Fruit fly (Drosophila melanogaster): ENCODE measurements around the gene Act5C.
A peak's percentile ranks its signal among the peaks of the same experiment; 100 is the strongest.

The Act5C gene

DNA sequence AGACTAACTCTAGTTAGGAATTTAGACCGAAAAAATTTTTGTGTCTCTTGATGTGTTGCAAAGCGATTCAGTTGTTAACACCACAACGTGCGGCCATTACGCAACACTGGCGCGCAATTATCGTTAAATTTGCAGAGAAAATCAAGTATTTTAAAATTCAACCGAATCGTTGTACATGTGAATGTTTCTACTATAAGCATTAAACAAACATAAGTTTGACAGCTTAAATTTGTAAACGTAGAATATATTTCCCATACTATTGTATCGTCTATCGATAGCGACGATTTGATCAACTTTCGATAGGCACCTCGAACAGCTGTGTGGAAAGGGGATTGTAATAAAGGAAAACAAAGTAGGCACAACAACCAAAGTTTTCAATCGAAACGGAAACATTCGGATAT lies 21.1 kb upstream of the Act5C start, which contains the start of the genes Usp30 and CG16721 (continued):
- no peak for TF ChIP-seq CG16779 (GFP tag; IDR thresholded peaks at IDR 0.05)
- peak; percentile 29 for TF ChIP-seq CG7556 (GFP tag; optimal IDR thresholded peaks at IDR 0.05)
- TF ChIP-seq CG8290 (GFP tag; optimal IDR thresholded peaks at IDR 0.05): peak; percentile 77
- peak in 1 of 2 experiments; percentile 42 for TF ChIP-seq CG8290 (tag; optimal IDR thresholded peaks at IDR 0.05)
- TF ChIP-seq az2 (GFP tag; optimal IDR thresholded peaks at IDR 0.05): peak; percentile 6
- no peak for TF ChIP-seq CG32772 (GFP tag; IDR thresholded peaks at IDR 0.05)
- peak; percentile 79 for TF ChIP-seq unc-4 (GFP tag; IDR thresholded peaks at IDR 0.05; ENCODE audit: partially characterized antibody)
- TF ChIP-seq Nf-YB (GFP tag; optimal IDR thresholded peaks at IDR 0.05): peak; percentile 1
- peak; percentile 20 for TF ChIP-seq CG3995 (GFP tag; optimal IDR thresholded peaks at IDR 0.05)
- TF ChIP-seq ab (GFP tag; optimal IDR thresholded peaks at IDR 0.05): no peak
- peak; percentile 31 for TF ChIP-seq pum (GFP tag; optimal IDR thresholded peaks at IDR 0.05)
- TF ChIP-seq hkb (optimal IDR thresholded peaks at IDR 0.05): no peak
- TF ChIP-seq hkb (GFP tag; IDR thresholded peaks at IDR 0.05): 0 out of 2 replicates have a peak, but pooled peaks have one; percentile 15
- TF ChIP-seq Xbp1 (GFP tag; optimal IDR thresholded peaks at IDR 0.05): peak; percentile 40
- TF ChIP-seq CG34224 (GFP tag; IDR thresholded peaks at IDR 0.05; ENCODE audit: partially characterized antibody): peak; percentile 87
- TF ChIP-seq Sin3A (optimal IDR thresholded peaks at IDR 0.05): peak; percentile 60
- peak; percentile 66 for TF ChIP-seq bbx (GFP tag; IDR thresholded peaks at IDR 0.05; ENCODE audit: partially characterized antibody)
- peak; percentile 40 for TF ChIP-seq CG16863 (GFP tag; optimal IDR thresholded peaks at IDR 0.05)
- TF ChIP-seq zen (tag; optimal IDR thresholded peaks at IDR 0.05): peak; percentile 26
- peak; percentile 42 for TF ChIP-seq ind (GFP tag; optimal IDR thresholded peaks at IDR 0.05)
- peak; percentile 40 for TF ChIP-seq CG3281 (GFP tag; optimal IDR thresholded peaks at IDR 0.05)
- peak; percentile 75 for TF ChIP-seq Bgb (GFP tag; IDR thresholded peaks at IDR 0.05; ENCODE audit: partially characterized antibody)
- peak; percentile 9 for TF ChIP-seq CG1792 (GFP tag; optimal IDR thresholded peaks at IDR 0.05)
- TF ChIP-seq CG7372 (GFP tag; IDR thresholded peaks at IDR 0.05): no peak
- TF ChIP-seq mam (GFP tag; optimal IDR thresholded peaks at IDR 0.05): peak; percentile 72
- no peak for TF ChIP-seq Trl (optimal IDR thresholded peaks at IDR 0.05)
- TF ChIP-seq Trl (GFP tag; optimal IDR thresholded peaks at IDR 0.05): peak; percentile 51
- peak; percentile 75 for TF ChIP-seq CG16813 (GFP tag; IDR thresholded peaks at IDR 0.05; ENCODE audit: partially characterized antibody)
- peak; percentile 1 for TF ChIP-seq CG12219 (GFP tag; optimal IDR thresholded peaks at IDR 0.05)

DNA sequence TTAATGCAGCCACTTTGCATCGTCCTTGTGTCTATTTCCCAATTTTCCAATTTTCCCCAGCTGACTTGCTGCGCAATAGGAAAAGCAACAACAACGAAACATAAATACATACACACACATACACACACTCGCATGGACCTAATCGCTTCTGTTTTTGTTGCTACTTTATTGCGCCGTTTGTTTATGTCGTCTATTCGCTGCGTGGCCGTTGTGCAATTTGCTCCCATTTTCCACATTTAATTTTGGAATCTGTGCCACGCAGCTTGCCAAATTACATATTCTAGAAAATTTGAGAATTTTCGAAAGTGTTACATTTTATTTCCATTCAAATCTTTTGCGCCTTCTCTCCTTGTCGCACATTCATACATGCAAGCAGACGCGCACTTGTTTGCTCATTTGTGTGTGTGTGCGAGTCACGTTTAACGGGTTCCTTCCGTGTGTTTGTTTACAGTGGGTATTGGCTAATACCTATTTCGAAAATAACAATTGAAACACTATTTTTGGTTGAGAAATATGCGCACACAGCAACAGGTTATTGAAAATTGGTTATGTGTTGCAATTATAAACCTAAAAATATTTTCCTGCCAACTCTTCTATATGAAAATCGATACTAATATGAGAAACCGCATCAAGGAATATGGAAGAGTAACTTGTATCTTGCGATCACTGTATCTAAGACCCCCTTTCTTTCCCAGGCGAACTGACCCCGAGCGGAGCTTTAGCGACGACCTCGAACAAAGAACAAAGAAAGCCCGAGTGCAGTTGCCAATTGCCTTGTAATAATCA lies 20.3 kb upstream of the Act5C start:
- TF ChIP-seq ro (GFP tag; IDR thresholded peaks at IDR 0.05): no peak
- TF ChIP-seq wek (GFP tag; optimal IDR thresholded peaks at IDR 0.05): peak; percentile 30
- TF ChIP-seq CG9609 (GFP tag; optimal IDR thresholded peaks at IDR 0.05): peak; percentile 28
- TF ChIP-seq CG10979 (tag; optimal IDR thresholded peaks at IDR 0.05): peak; percentile 50
- TF ChIP-seq MTF-1 (GFP tag; optimal IDR thresholded peaks at IDR 0.05; ENCODE audit: borderline replicate concordance): peak; percentile 45
- no peak for TF ChIP-seq Dp (GFP tag; optimal IDR thresholded peaks at IDR 0.05)
- TF ChIP-seq ERR (GFP tag; optimal IDR thresholded peaks at IDR 0.05): no peak
- peak; percentile 5 for TF ChIP-seq Nf-YB (GFP tag; optimal IDR thresholded peaks at IDR 0.05)
- no peak for TF ChIP-seq HmgD (GFP tag; optimal IDR thresholded peaks at IDR 0.05)
- no peak for TF ChIP-seq CG3065 (GFP tag; optimal IDR thresholded peaks at IDR 0.05)
- peak; percentile 27 for TF ChIP-seq Dek (tag; optimal IDR thresholded peaks at IDR 0.05)
- TF ChIP-seq gcm2 (GFP tag; optimal IDR thresholded peaks at IDR 0.05): no peak
- peak; percentile 19 for TF ChIP-seq pum (GFP tag; optimal IDR thresholded peaks at IDR 0.05)
- TF ChIP-seq Rfx (GFP tag; IDR thresholded peaks at IDR 0.05): peak; percentile 72
- no peak for TF ChIP-seq sima (GFP tag; optimal IDR thresholded peaks at IDR 0.05)
- TF ChIP-seq HLH4C (GFP tag; IDR thresholded peaks at IDR 0.05; ENCODE audit: partially characterized antibody): no peak
- TF ChIP-seq CG34224 (GFP tag; IDR thresholded peaks at IDR 0.05; ENCODE audit: partially characterized antibody): no peak
- no peak for TF ChIP-seq disco-r (GFP tag; optimal IDR thresholded peaks at IDR 0.05)
- no peak for TF ChIP-seq CG14965 (GFP tag; optimal IDR thresholded peaks at IDR 0.05; ENCODE audit: borderline replicate concordance)
- no peak for TF ChIP-seq hth (optimal IDR thresholded peaks at IDR 0.05)
- TF ChIP-seq CG12299 (tag; optimal IDR thresholded peaks at IDR 0.05): peak; percentile 4
- 0 out of 2 replicates have a peak, but pooled peaks have one; percentile 27 for TF ChIP-seq ranshi (GFP tag; IDR thresholded peaks at IDR 0.05)
- TF ChIP-seq CG17829 (tag; optimal IDR thresholded peaks at IDR 0.05): peak; percentile 39
- peak; percentile 3 for TF ChIP-seq CG33557 (GFP tag; optimal IDR thresholded peaks at IDR 0.05)
- TF ChIP-seq Fer2 (tag; optimal IDR thresholded peaks at IDR 0.05): no peak

All from whole organism, embryonic.